Worm (Caenorhabditis elegans) whole organism, young adult: ENCODE measurements around the gene T15B12.1.
A peak's percentile ranks its signal among the peaks of the same experiment; 100 is the strongest.

Experiments
- D2030.7 ChIP-seq: fragments of 200-800 bp; sonication (Bioruptor generic); IDR thresholded peaks from 2 replicates; pipeline ENCODE4 v1.3.6; 2022; ENCODE audit warnings: missing genetic modification reagents, missing genetic modification characterization, missing compliant biosample characterization
- F33H1.4 ChIP-seq: fragments of 200-800 bp; sonication (Bioruptor generic); IDR thresholded peaks from 2 replicates; pipeline ENCODE4 v1.3.6; 2022; ENCODE audit warnings: missing genetic modification reagents, missing genetic modification characterization, missing compliant biosample characterization
- F49E8.2 ChIP-seq: sonication (generic microtip); optimal IDR thresholded peaks from 3 replicates; lab custom pipeline; 2017; ENCODE audit warnings: missing genetic modification characterization, mild to moderate bottlenecking, missing compliant biosample characterization, antibody characterized with exemption, moderate library complexity; ENCODE audit not compliant: insufficient read depth
- F52B5.7 ChIP-seq: sonication (generic microtip); optimal IDR thresholded peaks from 2 replicates; lab custom pipeline; 2016; ENCODE audit warnings: mild to moderate bottlenecking, missing genetic modification characterization, missing compliant biosample characterization
- F55B11.4 ChIP-seq: sonication (generic microtip); optimal IDR thresholded peaks from 2 replicates; lab custom pipeline; 2016; ENCODE audit warnings: missing compliant biosample characterization, missing genetic modification characterization, borderline replicate concordance; ENCODE audit not compliant: insufficient read depth
- F57A8.1 ChIP-seq: fragments of 200-800 bp; sonication (Bioruptor generic); optimal IDR thresholded peaks from 2 replicates; lab custom pipeline; 2018; ENCODE audit warnings: mild to moderate bottlenecking, missing genetic modification characterization, moderate library complexity, missing compliant biosample characterization
- K11D2.4 ChIP-seq: fragments of 200-800 bp; sonication (Bioruptor generic); IDR thresholded peaks from 2 replicates; pipeline ENCODE4 v1.3.6; 2022; ENCODE audit warnings: missing genetic modification reagents, missing genetic modification characterization, missing compliant biosample characterization
- T07F8.4 ChIP-seq: sonication (generic microtip); optimal IDR thresholded peaks from 2 replicates; lab custom pipeline; 2016; ENCODE audit warnings: mild to moderate bottlenecking, missing genetic modification characterization, moderate library complexity, missing compliant biosample characterization
- T26A5.8 ChIP-seq: sonication (generic microtip); optimal IDR thresholded peaks from 2 replicates; lab custom pipeline; 2016; ENCODE audit warnings: missing genetic modification characterization, missing compliant biosample characterization
- akir-1 ChIP-seq: fragments of 200-800 bp; sonication (Bioruptor generic); optimal IDR thresholded peaks from 2 replicates; lab custom pipeline; 2018; ENCODE audit warnings: mild to moderate bottlenecking, missing genetic modification characterization, moderate library complexity, missing compliant biosample characterization
- aptf-3 ChIP-seq: fragments of 200-800 bp; sonication (Bioruptor generic); IDR thresholded peaks from 2 replicates; pipeline ENCODE4 v1.3.6; 2022; ENCODE audit warnings: missing genetic modification characterization, missing compliant biosample characterization
- atf-7 ChIP-seq: sonication (generic microtip); optimal IDR thresholded peaks from 2 replicates; lab custom pipeline; 2017; ENCODE audit warnings: mild to moderate bottlenecking, missing genetic modification characterization, missing compliant biosample characterization
- athp-1 ChIP-seq: sonication (generic microtip); optimal IDR thresholded peaks from 2 replicates; lab custom pipeline; 2017; ENCODE audit warnings: mild to moderate bottlenecking, missing genetic modification characterization, missing compliant biosample characterization
- attf-6 ChIP-seq: fragments of 200-800 bp; sonication (Bioruptor generic); IDR thresholded peaks from 2 replicates; pipeline ENCODE4 v1.3.6; 2022; ENCODE audit warnings: missing genetic modification reagents, missing genetic modification characterization, missing compliant biosample characterization
- bed-2 ChIP-seq: fragments of 200-800 bp; sonication (Bioruptor generic); IDR thresholded peaks from 2 replicates; pipeline ENCODE4 v1.3.6; 2022; ENCODE audit warnings: missing genetic modification reagents, missing genetic modification characterization, missing compliant biosample characterization
- ccch-3 ChIP-seq: fragments of 200-800 bp; sonication (Bioruptor generic); optimal IDR thresholded peaks from 2 replicates; lab custom pipeline; 2018; ENCODE audit warnings: mild to moderate bottlenecking, missing genetic modification characterization, missing compliant biosample characterization
- cebp-1 ChIP-seq, 2 experiments: fragments of 200-800 bp in 1 of 2; sonication (Bioruptor generic) in 1 of 2; sonication (generic microtip) in 1 of 2; IDR thresholded peaks in 1 of 2; optimal IDR thresholded peaks in 1 of 2; 2 replicates each; pipeline versions ENCODE4 v1.3.6 to Lab custom; 2017 to 2022; ENCODE audit warnings: missing compliant biosample characterization in 2 of 2, missing genetic modification characterization in 2 of 2, mild to moderate bottlenecking in 1 of 2, missing genetic modification reagents in 1 of 2, moderate library complexity in 1 of 2
- cebp-2 ChIP-seq: fragments of 200-800 bp; sonication (Bioruptor generic); IDR thresholded peaks from 2 replicates; pipeline ENCODE4 v1.3.6; 2022; ENCODE audit warnings: missing genetic modification characterization, missing compliant biosample characterization
- dox-1 ChIP-seq: fragments of 200-800 bp; sonication (Bioruptor generic); IDR thresholded peaks from 2 replicates; pipeline ENCODE4 v1.3.6; 2022; ENCODE audit warnings: missing genetic modification reagents, missing genetic modification characterization, missing compliant biosample characterization
- dpff-1 ChIP-seq: sonication (generic microtip); optimal IDR thresholded peaks from 2 replicates; lab custom pipeline; 2017; ENCODE audit warnings: mild to moderate bottlenecking, missing genetic modification characterization, missing compliant biosample characterization
- dpl-1 ChIP-seq: fragments of 150-350 bp; optimal IDR thresholded peaks from 2 replicates; lab custom pipeline; 2014; ENCODE audit warnings: missing biosample characterization, missing genetic modification reagents, missing genetic modification characterization
- egl-44 ChIP-seq: fragments of 200-800 bp; sonication (Bioruptor generic); IDR thresholded peaks from 2 replicates; pipeline ENCODE4 v1.3.6; 2022; ENCODE audit warnings: missing genetic modification reagents, missing genetic modification characterization, missing compliant biosample characterization
- ekl-4 ChIP-seq: fragments of 200-800 bp; sonication (Bioruptor generic); IDR thresholded peaks from 2 replicates; pipeline ENCODE4 v1.3.6; 2022; ENCODE audit warnings: missing genetic modification reagents, missing genetic modification characterization, missing compliant biosample characterization
- ets-4 ChIP-seq: fragments of 200-800 bp; sonication (Bioruptor generic); optimal IDR thresholded peaks from 2 replicates; lab custom pipeline; 2018; ENCODE audit warnings: mild to moderate bottlenecking, missing genetic modification characterization, missing compliant biosample characterization
- gei-17 ChIP-seq: fragments of 200-800 bp; sonication (Bioruptor generic); optimal IDR thresholded peaks from 2 replicates; lab custom pipeline; 2018; ENCODE audit warnings: mild to moderate bottlenecking, missing genetic modification characterization, missing compliant biosample characterization
- hmg-1.2 ChIP-seq: fragments of 200-800 bp; sonication (Bioruptor generic); IDR thresholded peaks from 2 replicates; pipeline ENCODE4 v1.3.6; 2022; ENCODE audit warnings: missing genetic modification reagents, missing genetic modification characterization, missing compliant biosample characterization
- hsf-1 ChIP-seq: fragments of 200-800 bp; sonication (Bioruptor generic); IDR thresholded peaks from 2 replicates; pipeline ENCODE4 v1.3.6; 2022; ENCODE audit warnings: missing genetic modification reagents, missing genetic modification characterization, missing compliant biosample characterization
- let-607 ChIP-seq, 2 experiments: fragments of 200-800 bp in 1 of 2; sonication (Bioruptor generic) in 1 of 2; sonication (generic microtip) in 1 of 2; optimal IDR thresholded peaks; 2 replicates each; lab custom pipeline; 2016 to 2018; ENCODE audit warnings: mild to moderate bottlenecking in 2 of 2, missing compliant biosample characterization in 2 of 2, missing genetic modification characterization in 2 of 2, moderate library complexity in 2 of 2, missing genotype in 1 of 2
- lin-54 ChIP-seq: fragments of 200-800 bp; sonication (Bioruptor generic); optimal IDR thresholded peaks from 2 replicates; lab custom pipeline; 2018; ENCODE audit warnings: mild to moderate bottlenecking, missing genetic modification characterization, missing compliant biosample characterization
- lir-1 ChIP-seq: fragments of 200-800 bp; sonication (Bioruptor generic); conservative IDR thresholded peaks from 2 replicates; pipeline ENCODE4 v1.3.6; 2022; ENCODE audit warnings: missing genetic modification reagents, missing genetic modification characterization, missing compliant biosample characterization
- lsl-1 ChIP-seq: fragments of 200-800 bp; sonication (Bioruptor generic); optimal IDR thresholded peaks from 2 replicates; lab custom pipeline; 2018; ENCODE audit warnings: mild to moderate bottlenecking, missing genetic modification characterization, moderate library complexity, missing compliant biosample characterization
- madf-6 ChIP-seq: fragments of 200-800 bp; sonication (Bioruptor generic); IDR thresholded peaks from 2 replicates; pipeline ENCODE4 v1.3.6; 2022; ENCODE audit warnings: missing genetic modification reagents, missing genetic modification characterization, missing compliant biosample characterization
- nfyb-1 ChIP-seq: fragments of 200-800 bp; sonication (Bioruptor generic); IDR thresholded peaks from 2 replicates; pipeline ENCODE4 v1.3.6; 2022; ENCODE audit warnings: missing genetic modification reagents, missing genetic modification characterization, missing compliant biosample characterization
- somi-1 ChIP-seq: fragments of 200-800 bp; sonication (Bioruptor generic); optimal IDR thresholded peaks from 2 replicates; lab custom pipeline; 2018; ENCODE audit warnings: mild to moderate bottlenecking, missing genetic modification characterization, missing compliant biosample characterization
- ztf-3 ChIP-seq: fragments of 200-800 bp; sonication (Bioruptor generic); optimal IDR thresholded peaks from 2 replicates; lab custom pipeline; 2018; ENCODE audit warnings: mild to moderate bottlenecking, missing genetic modification characterization, missing compliant biosample characterization

Gene T15B12.1

DNA sequence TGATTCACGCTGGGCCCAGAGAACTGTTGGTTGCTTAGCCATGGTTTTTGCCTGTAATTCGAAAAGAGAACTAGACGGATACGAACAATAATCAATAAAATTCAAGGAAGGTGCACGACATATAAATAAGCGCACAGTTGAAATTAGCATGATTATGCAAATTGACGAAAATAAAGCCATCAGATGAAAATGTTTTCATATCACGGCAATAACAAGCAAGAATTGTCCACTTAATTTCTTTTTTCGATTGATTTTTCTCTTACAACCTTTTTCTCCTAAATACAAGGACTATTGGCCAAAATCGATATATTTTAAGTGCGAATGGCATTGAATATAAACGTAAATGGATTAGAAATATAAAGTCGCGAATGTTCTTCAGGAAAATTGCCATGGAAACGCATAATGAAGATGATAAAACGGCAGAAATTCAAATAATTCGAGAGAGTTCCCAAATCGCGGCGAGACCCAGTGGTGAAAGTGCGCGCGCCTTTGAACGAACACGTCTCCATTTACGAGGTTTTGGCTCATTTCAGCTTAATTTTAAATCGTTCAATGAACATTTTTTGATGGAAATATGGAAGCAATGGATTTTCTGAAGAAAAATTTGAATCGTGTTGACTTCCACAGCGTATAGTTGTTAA is 13.1 kb upstream of the T15B12.1 start, which contains the start of the genes daf-41 and toc-1:
Gene daf-41 (minus strand): TSS at position 51 of the 641 bp plus-strand sequence.
Gene toc-1 (plus strand): TSS at position 537 of the 641 bp plus-strand sequence.
- TF ChIP-seq dox-1 (peak; percentile 15; the same call in 1 of the 2 replicates), F33H1.4 (GFP tag; lab: Robert Waterston, UW) (peak; percentile 80), lin-54 (peak; percentile 39), F55B11.4 (tag; lab: Kevin White, UChicago) (no peak), somi-1 (GFP tag; lab: Kevin White, UChicago) (no peak), hsf-1 (GFP tag; lab: Robert Waterston, UW) (peak; percentile 83), ztf-3 (GFP tag; lab: Kevin White, UChicago) (no peak), let-607 (tag; optimal IDR thresholded peaks at IDR 0.05; lab: Kevin White, UChicago) (peak; percentile 77 to 86), K11D2.4 (GFP tag; lab: Robert Waterston, UW) (no peak)

DNA sequence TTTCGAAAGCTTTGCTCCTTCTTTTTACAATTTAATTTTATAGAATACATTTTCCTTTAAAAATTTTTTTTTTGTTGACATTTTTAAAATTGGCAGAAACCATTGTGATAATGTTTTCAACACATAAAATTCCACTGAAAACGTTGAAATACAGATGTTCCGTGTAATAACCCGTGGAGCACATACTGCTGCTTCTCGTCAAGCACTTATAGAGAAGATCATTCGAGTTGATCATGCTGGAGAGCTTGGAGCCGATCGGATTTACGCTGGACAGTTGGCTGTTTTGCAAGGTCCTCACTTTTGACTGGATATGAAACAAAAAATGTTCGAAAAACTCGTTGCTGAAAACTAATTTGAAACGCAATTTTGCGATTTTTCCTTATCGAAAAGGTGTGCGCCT is 10.2 kb upstream of the T15B12.1 start, which contains the start of gene clk-1:
Gene clk-1 (plus strand): TSS at position 155 of the 400 bp plus-strand sequence.
- TF ChIP-seq F57A8.1 (GFP tag; lab: Kevin White, UChicago) (no peak), madf-6 (GFP tag; lab: Robert Waterston, UW) (peak; percentile 24; the same call in 1 of the 2 replicates), hsf-1 (GFP tag; lab: Robert Waterston, UW) (0 out of 2 replicates have a peak, but pooled peaks have one; percentile 55), ets-4 (GFP tag; lab: Kevin White, UChicago) (no peak), dpff-1 (tag; lab: Kevin White, UChicago) (peak; percentile 4), attf-6 (GFP tag; lab: Robert Waterston, UW) (no peak), ekl-4 (GFP tag; lab: Robert Waterston, UW) (0 out of 2 replicates have a peak, but pooled peaks have one; percentile 33), egl-44 (no peak), cebp-2 (GFP tag; lab: Robert Waterston, UW) (no peak), nfyb-1 (GFP tag; lab: Robert Waterston, UW) (0 out of 2 replicates have a peak, but pooled peaks have one; percentile 8), T07F8.4 (no peak), F49E8.2 (tag; lab: Kevin White, UChicago) (no peak), dpl-1 (GFP tag; lab: Kevin White, UChicago) (no peak), gei-17 (no peak), F52B5.7 (tag; lab: Kevin White, UChicago) (peak; percentile 6), athp-1 (no peak), akir-1 (no peak), hmg-1.2 (GFP tag; lab: Robert Waterston, UW) (no peak), lir-1 (GFP tag; lab: Robert Waterston, UW) (no peak), lsl-1 (GFP tag; lab: Kevin White, UChicago) (no peak)

DNA sequence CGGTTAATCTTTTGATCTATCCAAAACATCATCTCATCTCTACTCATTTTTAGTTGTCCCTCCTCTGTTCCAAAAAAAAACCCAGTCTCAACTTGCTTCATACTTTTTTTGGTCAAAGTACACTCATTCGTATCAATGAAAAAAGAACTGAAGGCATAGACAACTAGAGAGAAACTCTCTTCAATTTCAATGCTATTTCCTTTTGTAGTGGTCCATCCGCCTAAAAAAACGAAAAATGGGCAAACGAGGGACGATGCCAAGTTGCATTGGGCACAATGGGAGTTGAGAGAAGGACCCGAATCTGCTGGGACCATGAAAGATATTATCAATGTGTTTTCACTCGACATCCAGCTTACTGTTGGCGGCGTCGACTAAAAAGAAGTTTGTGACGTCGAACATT is 7.7 kb upstream of the T15B12.1 start:
- no peak for TF ChIP-seq cebp-1 (GFP tag; IDR thresholded peaks at IDR 0.05; lab: Robert Waterston, UW)
- TF ChIP-seq cebp-1 (tag; optimal IDR thresholded peaks at IDR 0.05; lab: Kevin White, UChicago) = no peak
- TF ChIP-seq bed-2 (GFP tag; lab: Robert Waterston, UW) = no peak
- no peak for TF ChIP-seq F49E8.2 (tag; lab: Kevin White, UChicago)
- peak; percentile 90 for TF ChIP-seq hmg-1.2 (GFP tag; lab: Robert Waterston, UW)
- no peak for TF ChIP-seq T26A5.8 (tag; lab: Kevin White, UChicago)
- TF ChIP-seq aptf-3 (GFP tag; lab: Robert Waterston, UW) = no peak
- no peak for TF ChIP-seq ccch-3 (GFP tag; lab: Kevin White, UChicago)
- TF ChIP-seq atf-7 (tag; lab: Kevin White, UChicago) = no peak
- no peak for TF ChIP-seq D2030.7 (GFP tag; lab: Robert Waterston, UW)
